Worm (Caenorhabditis elegans) whole organism, L4 larva: ENCODE measurements around the gene Y22D7AR.2.

ENCODE experiments used
- T20F7.1 ChIP-seq: fragments of 200-800 bp; sonication (Bioruptor generic); optimal IDR thresholded peaks from 2 replicates; lab custom pipeline; 2018; ENCODE audit warnings: mild to moderate bottlenecking, missing genetic modification characterization, missing compliant biosample characterization
- T26A8.4 ChIP-seq: fragments of 200-800 bp; sonication (Bioruptor generic); IDR thresholded peaks from 2 replicates; pipeline ENCODE4 v1.3.6; 2022; ENCODE audit warnings: missing genetic modification characterization, missing compliant biosample characterization
- ZK337.2 ChIP-seq: fragments of 200-800 bp; sonication (Bioruptor generic); IDR thresholded peaks from 2 replicates; pipeline ENCODE4 v1.3.6; 2022; ENCODE audit warnings: missing genetic modification reagents, missing genetic modification characterization, missing compliant biosample characterization
- ceh-32 ChIP-seq: sonication (generic microtip); optimal IDR thresholded peaks from 2 replicates; lab custom pipeline; 2016; ENCODE audit warnings: mild to moderate bottlenecking, missing genetic modification characterization, missing compliant biosample characterization; ENCODE audit not compliant: poor library complexity
- ceh-44 ChIP-seq: fragments of 200-800 bp; sonication (Bioruptor generic); IDR thresholded peaks from 2 replicates; pipeline ENCODE4 v1.3.6; 2022; ENCODE audit warnings: missing genetic modification reagents, missing genetic modification characterization, missing compliant biosample characterization
- cey-2 ChIP-seq: sonication (generic microtip); optimal IDR thresholded peaks from 3 replicates; lab custom pipeline; 2017; ENCODE audit warnings: missing genetic modification characterization, mild to moderate bottlenecking, missing compliant biosample characterization, antibody characterized with exemption, borderline replicate concordance; ENCODE audit not compliant: insufficient read depth
- daf-16 ChIP-seq, 3 experiments: sonication (generic microtip); optimal IDR thresholded peaks; 2 replicates each; lab custom pipeline; 2016 to 2017; ENCODE audit warnings: missing genetic modification characterization in 3 of 3, missing genetic modification reagents in 3 of 3, mild to moderate bottlenecking in 2 of 3, missing compliant biosample characterization in 2 of 3, missing biosample characterization in 1 of 3, moderate library complexity in 1 of 3
- daf-19 ChIP-seq: fragments of 200-800 bp; sonication (Bioruptor generic); conservative IDR thresholded peaks from 2 replicates; pipeline ENCODE4 v1.3.6; 2022; ENCODE audit warnings: missing genetic modification characterization, missing compliant biosample characterization
- dmd-6 ChIP-seq: fragments of 200-800 bp; sonication (Bioruptor generic); IDR thresholded peaks from 2 replicates; pipeline ENCODE4 v1.3.6; 2022; ENCODE audit warnings: missing genetic modification reagents, missing genetic modification characterization, missing compliant biosample characterization
- dmd-8 ChIP-seq: fragments of 200-800 bp; sonication (Bioruptor generic); IDR thresholded peaks from 2 replicates; pipeline ENCODE4 v1.3.6; 2022; ENCODE audit warnings: missing genetic modification characterization, missing compliant biosample characterization
- dve-1 ChIP-seq: sonication (generic microtip); optimal IDR thresholded peaks from 2 replicates; lab custom pipeline; 2017; ENCODE audit warnings: antibody characterized with exemption, mild to moderate bottlenecking, missing genetic modification characterization, missing compliant biosample characterization; ENCODE audit not compliant: insufficient read depth
- egl-27 ChIP-seq: sonication (generic microtip); optimal IDR thresholded peaks from 3 replicates; lab custom pipeline; 2017; ENCODE audit warnings: missing biosample characterization, missing genetic modification reagents, missing genetic modification characterization
- fos-1 ChIP-seq: fragments of 150-350 bp; optimal IDR thresholded peaks from 2 replicates; lab custom pipeline; 2014; ENCODE audit warnings: missing biosample characterization, missing genetic modification characterization
- hlh-30 ChIP-seq: sonication (generic microtip); optimal IDR thresholded peaks from 2 replicates; lab custom pipeline; 2017; ENCODE audit warnings: antibody characterized with exemption, mild to moderate bottlenecking, missing genetic modification characterization, missing compliant biosample characterization; ENCODE audit not compliant: insufficient read depth
- lin-15B ChIP-seq: fragments of 150-350 bp; sonication (generic microtip); optimal IDR thresholded peaks from 3 replicates; lab custom pipeline; 2014; ENCODE audit warnings: missing biosample characterization, missing genetic modification characterization
- madf-5 ChIP-seq, 2 experiments: fragments of 200-800 bp; sonication (Bioruptor generic); IDR thresholded peaks; 2 replicates each; pipeline ENCODE4 v1.3.6; 2022; ENCODE audit warnings: missing compliant biosample characterization in 2 of 2, missing genetic modification characterization in 2 of 2
- mdt-29 ChIP-seq: fragments of 200-800 bp; sonication (Bioruptor generic); IDR thresholded peaks from 2 replicates; pipeline ENCODE4 v1.3.6; 2022; ENCODE audit warnings: missing genetic modification reagents, missing genetic modification characterization, missing compliant biosample characterization
- mes-2 ChIP-seq: sonication (generic microtip); optimal IDR thresholded peaks from 2 replicates; lab custom pipeline; 2016; ENCODE audit warnings: missing genotype, mild to moderate bottlenecking, missing genetic modification characterization, missing compliant biosample characterization; ENCODE audit not compliant: poor library complexity, severe bottlenecking
- mxl-3 ChIP-seq: fragments of 200-800 bp; sonication (Bioruptor generic); optimal IDR thresholded peaks from 2 replicates; lab custom pipeline; 2018; ENCODE audit warnings: mild to moderate bottlenecking, missing genetic modification characterization, missing compliant biosample characterization
- nhr-237 ChIP-seq: sonication (generic microtip); optimal IDR thresholded peaks from 2 replicates; lab custom pipeline; 2017; ENCODE audit warnings: missing biosample characterization, missing genetic modification characterization
- nhr-28 ChIP-seq: fragments of 150-350 bp; optimal IDR thresholded peaks from 2 replicates; lab custom pipeline; 2014; ENCODE audit warnings: missing biosample characterization, missing genetic modification characterization
- pha-4 ChIP-seq, 2 experiments: fragments of 150-350 bp in 1 of 2; fragments of 200-800 bp in 1 of 2; sonication (Bioruptor generic) in 1 of 2; IDR thresholded peaks in 1 of 2; optimal IDR thresholded peaks in 1 of 2; 2 replicates each; pipeline versions ENCODE4 v1.3.6 to Lab custom; 2014 to 2022; ENCODE audit warnings: missing genetic modification characterization in 2 of 2, missing genetic modification reagents in 2 of 2, missing biosample characterization in 1 of 2, missing compliant biosample characterization in 1 of 2
- php-3 ChIP-seq: fragments of 200-800 bp; sonication (Bioruptor generic); IDR thresholded peaks from 2 replicates; pipeline ENCODE4 v1.3.6; 2022; ENCODE audit warnings: missing genetic modification reagents, missing genetic modification characterization, missing compliant biosample characterization
- pqm-1 ChIP-seq: sonication (generic microtip); optimal IDR thresholded peaks from 2 replicates; lab custom pipeline; 2017; ENCODE audit warnings: missing biosample characterization, missing genetic modification characterization
- set-16 ChIP-seq: fragments of 200-800 bp; sonication (Bioruptor generic); IDR thresholded peaks from 2 replicates; pipeline ENCODE4 v1.3.6; 2022; ENCODE audit warnings: missing genetic modification reagents, missing genetic modification characterization, missing compliant biosample characterization
- skn-1 ChIP-seq: fragments of 150-350 bp; optimal IDR thresholded peaks from 2 replicates; lab custom pipeline; 2014; ENCODE audit warnings: missing biosample characterization, missing genetic modification characterization
- vab-7 ChIP-seq: fragments of 200-800 bp; sonication (Bioruptor generic); IDR thresholded peaks from 2 replicates; pipeline ENCODE4 v1.3.6; 2022; ENCODE audit warnings: missing genetic modification reagents, missing genetic modification characterization, missing compliant biosample characterization
- zip-2 ChIP-seq: fragments of 150-350 bp; optimal IDR thresholded peaks from 2 replicates; lab custom pipeline; 2014; ENCODE audit warnings: missing biosample characterization, missing genetic modification characterization
- ztf-11 ChIP-seq: fragments of 150-350 bp; optimal IDR thresholded peaks from 2 replicates; lab custom pipeline; 2014; ENCODE audit warnings: missing biosample characterization, missing genetic modification characterization

Gene Y22D7AR.2

DNA sequence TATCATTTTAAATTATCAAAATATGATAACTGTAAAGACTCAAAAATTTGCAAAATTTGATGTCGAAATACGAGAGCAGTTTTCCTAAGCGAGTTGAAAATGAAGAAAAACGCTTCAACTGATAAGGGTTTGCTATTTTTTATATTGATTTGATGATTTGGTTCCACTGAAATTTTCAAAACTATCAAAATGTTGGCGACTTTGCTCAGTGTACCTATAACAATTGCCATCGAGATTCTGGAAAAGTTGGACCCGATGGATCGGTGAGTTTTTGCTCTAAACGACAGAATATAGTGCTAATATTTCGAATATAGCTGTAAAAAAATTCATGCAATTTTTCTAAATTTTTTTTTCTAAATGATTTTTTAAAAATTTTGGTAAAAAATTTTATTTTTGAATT lies at the start of gene Y22D7AR.2, which contains the start of gene fbxa-13:
Gene Y22D7AR.2, plus strand, starts transcription at position 148 of the 400 bp plus-strand sequence.
Gene fbxa-13, minus strand, starts transcription at position 101 of the 400 bp plus-strand sequence.
- TF ChIP-seq pqm-1 (tag; lab: Kevin White, UChicago) = peak; percentile 6
- no peak for TF ChIP-seq dmd-8

DNA sequence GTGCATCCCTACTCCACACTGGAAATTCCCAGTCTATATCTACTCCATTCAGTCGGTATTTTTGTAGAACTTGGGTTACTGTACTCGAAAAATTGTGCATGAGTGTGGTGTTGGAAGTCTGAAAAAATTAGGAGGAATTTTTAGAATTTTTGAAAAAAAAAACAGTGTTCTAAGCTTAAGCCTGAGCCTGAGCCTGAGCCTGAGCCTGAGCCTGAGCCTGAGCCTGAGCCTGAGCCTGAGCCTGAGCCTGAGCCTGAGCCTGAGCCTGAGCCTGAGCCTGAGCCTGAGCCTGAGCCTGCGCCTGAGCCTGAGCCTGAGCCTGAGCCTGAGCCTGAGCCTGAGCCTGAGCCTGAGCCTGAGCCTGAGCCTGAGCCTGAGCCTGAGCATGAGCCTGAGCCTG lies 49.4 kb upstream of the Y22D7AR.2 start:
- peak; percentile 43; the same call in 1 of the 2 replicates for TF ChIP-seq set-16 (GFP tag; lab: Robert Waterston, UW)

DNA sequence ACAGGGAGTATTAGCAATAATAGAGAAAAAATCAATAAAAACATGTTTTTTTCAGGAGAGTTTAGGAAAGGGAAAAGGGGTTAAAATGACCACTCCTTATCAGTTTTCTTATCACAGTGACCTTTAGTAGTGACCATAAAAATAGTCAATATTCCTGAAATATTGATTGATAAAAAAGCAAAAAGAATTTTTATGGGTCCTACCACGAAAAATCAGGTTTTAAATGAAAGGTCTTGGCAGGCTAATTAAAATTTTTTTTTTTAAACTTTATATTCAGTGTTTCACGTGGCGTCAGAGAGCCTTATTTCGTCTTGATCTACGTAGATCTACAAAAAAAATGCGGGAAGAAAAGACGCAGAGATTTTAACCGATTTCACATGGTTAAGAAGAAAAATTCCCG lies 48.4 kb upstream of the Y22D7AR.2 start, which contains the start of gene cht-4:
Gene cht-4, minus strand, starts transcription at position 101 of the 400 bp plus-strand sequence.
- TF ChIP-seq daf-16 (GFP tag; optimal IDR thresholded peaks at IDR 0.05; lab: Kevin White, UChicago) (no peak), daf-16 (tag; optimal IDR thresholded peaks at IDR 0.05; lab: Kevin White, UChicago) (peak; percentile 46), nhr-237 (no peak)

DNA sequence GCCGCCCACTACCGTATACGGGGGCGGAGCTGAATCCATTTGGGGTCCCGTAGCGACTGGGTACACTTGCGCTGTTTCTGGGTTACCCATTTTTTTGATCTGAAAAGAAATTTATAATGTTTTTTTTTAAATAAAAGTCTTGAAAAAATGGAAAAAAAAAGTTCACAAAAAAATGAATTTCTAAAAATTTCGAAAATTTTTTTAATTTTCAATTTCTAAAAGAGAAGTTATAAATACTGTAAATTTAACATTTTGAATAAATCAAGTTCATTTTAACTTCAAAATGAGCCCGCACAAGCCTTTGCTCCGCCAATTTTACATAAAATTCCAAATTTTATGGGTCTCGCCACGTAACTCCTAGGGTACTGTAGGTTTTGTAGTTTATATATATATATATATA lies 46.0 kb upstream of the Y22D7AR.2 start, which contains the start of gene Y22D7AL.15:
Gene Y22D7AL.15, minus strand, starts transcription at position 101 of the 400 bp plus-strand sequence.
- TF ChIP-seq daf-19 (GFP tag; lab: Robert Waterston, UW) = no peak
- no peak for TF ChIP-seq fos-1 (tag; lab: Kevin White, UChicago)
- no peak for TF ChIP-seq zip-2 (tag; lab: Kevin White, UChicago)
- TF ChIP-seq egl-27 (tag; lab: Kevin White, UChicago) = no peak
- TF ChIP-seq set-16 (GFP tag; lab: Robert Waterston, UW) = peak; percentile 17; the same call in 1 of the 2 replicates
- no peak for TF ChIP-seq mxl-3 (GFP tag; lab: Kevin White, UChicago)
- TF ChIP-seq, all 104 proteins: peak for 1

DNA sequence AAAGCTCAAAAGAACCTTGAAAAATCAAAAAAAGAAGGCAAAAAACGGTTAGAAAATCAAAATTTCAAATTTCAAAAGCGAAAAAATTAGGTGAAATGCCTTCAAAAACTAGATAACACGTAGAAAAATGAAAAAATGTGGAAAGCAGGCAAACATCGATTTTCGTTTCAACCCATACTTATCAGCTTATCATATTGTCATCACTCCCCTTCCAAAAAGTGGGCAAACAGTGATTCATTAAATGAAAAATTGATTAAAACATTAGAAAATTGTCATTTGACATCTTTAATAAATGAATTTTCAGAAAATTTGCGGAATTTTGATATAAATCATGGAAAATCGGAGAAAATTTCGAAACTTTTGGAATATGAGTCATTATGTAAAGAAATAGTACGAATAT lies 44.7 kb upstream of the Y22D7AR.2 start:
- TF ChIP-seq mes-2 (tag; lab: Kevin White, UChicago) = no peak
- peak; percentile 53 for TF ChIP-seq nhr-28 (tag; lab: Kevin White, UChicago)
- no peak for TF ChIP-seq skn-1
- TF ChIP-seq ceh-32 (tag; lab: Kevin White, UChicago) = no peak
- no peak for TF ChIP-seq madf-5 (GFP tag; IDR thresholded peaks at IDR 0.05; lab: Robert Waterston, UW)
- TF ChIP-seq ceh-44 (GFP tag; lab: Robert Waterston, UW) = no peak
- no peak for TF ChIP-seq ztf-11 (tag; lab: Kevin White, UChicago)
- no peak for TF ChIP-seq mdt-29 (GFP tag; lab: Robert Waterston, UW)
- TF ChIP-seq T26A8.4 = no peak
- TF ChIP-seq dmd-6 (GFP tag; lab: Robert Waterston, UW) = peak; percentile 22; the same call in 1 of the 2 replicates
- no peak for TF ChIP-seq lin-15B (tag; lab: Kevin White, UChicago)
- no peak for TF ChIP-seq daf-16 (GFP tag; optimal IDR thresholded peaks at IDR 0.05; lab: Kevin White, UChicago)
- peak; percentile 38 for TF ChIP-seq daf-16 (tag; optimal IDR thresholded peaks at IDR 0.05; lab: Kevin White, UChicago)
- TF ChIP-seq dve-1 (tag; lab: Kevin White, UChicago) = peak; percentile 0
- no peak for TF ChIP-seq vab-7 (GFP tag; lab: Robert Waterston, UW)
- TF ChIP-seq cey-2 = no peak
- no peak for TF ChIP-seq T20F7.1 (GFP tag; lab: Kevin White, UChicago)
- TF ChIP-seq pqm-1 (tag; lab: Kevin White, UChicago) = peak; percentile 91
- no peak for TF ChIP-seq pha-4 (GFP tag; IDR thresholded peaks at IDR 0.05; lab: Robert Waterston, UW)
- TF ChIP-seq pha-4 (tag; optimal IDR thresholded peaks at IDR 0.05; lab: Kevin White, UChicago) = no peak
- TF ChIP-seq php-3 (GFP tag; lab: Robert Waterston, UW) = no peak
- no peak for TF ChIP-seq ZK337.2 (GFP tag; lab: Robert Waterston, UW)
- TF ChIP-seq hlh-30 (tag; lab: Kevin White, UChicago) = no peak
